Worm (Caenorhabditis elegans) whole organism, L4 larva: Measurements from ENCODE around the gene pde-12.

Experiments
- D1046.2 ChIP-seq: fragments of 200-800 bp; sonication (Bioruptor generic); IDR thresholded peaks from 2 replicates; pipeline ENCODE4 v1.3.6; 2022; ENCODE audit warnings: missing genetic modification characterization, missing compliant biosample characterization
- F10B5.3 ChIP-seq: sonication (generic microtip); optimal IDR thresholded peaks from 2 replicates; lab custom pipeline; 2016; ENCODE audit warnings: mild to moderate bottlenecking, missing genetic modification characterization, missing compliant biosample characterization
- F26F4.8 ChIP-seq: fragments of 200-800 bp; sonication (Bioruptor generic); conservative IDR thresholded peaks from 2 replicates; pipeline ENCODE4 v1.3.6; 2022; ENCODE audit warnings: missing genetic modification characterization, missing compliant biosample characterization
- F44E2.7 ChIP-seq: fragments of 200-800 bp; sonication (Bioruptor generic); IDR thresholded peaks from 2 replicates; pipeline ENCODE4 v2.1.2; 2022; ENCODE audit warnings: missing genetic modification characterization, missing compliant biosample characterization
- T26A8.4 ChIP-seq: fragments of 200-800 bp; sonication (Bioruptor generic); IDR thresholded peaks from 2 replicates; pipeline ENCODE4 v1.3.6; 2022; ENCODE audit warnings: missing genetic modification characterization, missing compliant biosample characterization
- Y48G9A.11 ChIP-seq: fragments of 200-800 bp; sonication (Bioruptor generic); IDR thresholded peaks from 2 replicates; pipeline ENCODE4 v1.3.6; 2022; ENCODE audit warnings: missing genetic modification reagents, missing genetic modification characterization, missing compliant biosample characterization
- Y75B8A.6 ChIP-seq: fragments of 200-800 bp; sonication (Bioruptor generic); IDR thresholded peaks from 2 replicates; pipeline ENCODE4 v1.3.6; 2022; ENCODE audit warnings: missing genetic modification reagents, missing genetic modification characterization, missing compliant biosample characterization
- ZK337.2 ChIP-seq: fragments of 200-800 bp; sonication (Bioruptor generic); IDR thresholded peaks from 2 replicates; pipeline ENCODE4 v1.3.6; 2022; ENCODE audit warnings: missing genetic modification reagents, missing genetic modification characterization, missing compliant biosample characterization
- ZK546.5 ChIP-seq, 2 experiments: sonication (generic microtip); optimal IDR thresholded peaks; 2 replicates each; lab custom pipeline; 2017; ENCODE audit warnings: missing biosample characterization in 2 of 2, missing genetic modification characterization in 2 of 2
- aha-1 ChIP-seq: fragments of 150-350 bp; peaks from one replicate; lab custom pipeline; 2014; ENCODE audit warnings: missing biosample characterization, missing genetic modification characterization
- aly-2 ChIP-seq: sonication (generic microtip); optimal IDR thresholded peaks from 2 replicates; lab custom pipeline; 2018; ENCODE audit warnings: missing biosample characterization, missing genetic modification characterization
- attf-4 ChIP-seq: sonication (generic microtip); optimal IDR thresholded peaks from 3 replicates; lab custom pipeline; 2017; ENCODE audit warnings: missing biosample characterization, missing genetic modification characterization
- ceh-20 ChIP-seq: fragments of 200-800 bp; sonication (Bioruptor generic); IDR thresholded peaks from 2 replicates; pipeline ENCODE4 v1.3.6; 2022; ENCODE audit warnings: missing genetic modification reagents, missing genetic modification characterization, missing compliant biosample characterization
- ceh-82 ChIP-seq: sonication (generic microtip); optimal IDR thresholded peaks from 2 replicates; lab custom pipeline; 2017; ENCODE audit warnings: missing biosample characterization, missing genetic modification characterization
- cey-2 ChIP-seq: sonication (generic microtip); optimal IDR thresholded peaks from 3 replicates; lab custom pipeline; 2017; ENCODE audit warnings: missing genetic modification characterization, mild to moderate bottlenecking, missing compliant biosample characterization, antibody characterized with exemption, borderline replicate concordance; ENCODE audit not compliant: insufficient read depth
- daf-12 ChIP-seq: fragments of 150-350 bp; optimal IDR thresholded peaks from 2 replicates; lab custom pipeline; 2014; ENCODE audit warnings: missing biosample characterization, missing genetic modification reagents, missing genetic modification characterization
- daf-16 ChIP-seq, 3 experiments: sonication (generic microtip); optimal IDR thresholded peaks; 2 replicates each; lab custom pipeline; 2016 to 2017; ENCODE audit warnings: missing genetic modification characterization in 3 of 3, missing genetic modification reagents in 3 of 3, mild to moderate bottlenecking in 2 of 3, missing compliant biosample characterization in 2 of 3, missing biosample characterization in 1 of 3, moderate library complexity in 1 of 3
- daf-8 ChIP-seq: fragments of 200-800 bp; sonication (Bioruptor generic); IDR thresholded peaks from 2 replicates; pipeline ENCODE4 v1.3.6; 2022; ENCODE audit warnings: missing genetic modification characterization, missing compliant biosample characterization
- dmd-6 ChIP-seq: fragments of 200-800 bp; sonication (Bioruptor generic); IDR thresholded peaks from 2 replicates; pipeline ENCODE4 v1.3.6; 2022; ENCODE audit warnings: missing genetic modification reagents, missing genetic modification characterization, missing compliant biosample characterization
- dmd-8 ChIP-seq: fragments of 200-800 bp; sonication (Bioruptor generic); IDR thresholded peaks from 2 replicates; pipeline ENCODE4 v1.3.6; 2022; ENCODE audit warnings: missing genetic modification characterization, missing compliant biosample characterization
- dmd-9 ChIP-seq: fragments of 200-800 bp; sonication (Bioruptor generic); IDR thresholded peaks from 2 replicates; pipeline ENCODE4 v1.3.6; 2022; ENCODE audit warnings: missing genetic modification reagents, missing genetic modification characterization, missing compliant biosample characterization
- dpl-1 ChIP-seq: fragments of 150-350 bp; optimal IDR thresholded peaks from 2 replicates; lab custom pipeline; 2014; ENCODE audit warnings: missing biosample characterization, missing genetic modification reagents, missing genetic modification characterization
- duxl-1 ChIP-seq: sonication (generic microtip); optimal IDR thresholded peaks from 2 replicates; lab custom pipeline; 2016; ENCODE audit warnings: mild to moderate bottlenecking, missing genetic modification characterization, moderate library complexity, missing compliant biosample characterization; ENCODE audit not compliant: poor library complexity
- egl-27 ChIP-seq: sonication (generic microtip); optimal IDR thresholded peaks from 3 replicates; lab custom pipeline; 2017; ENCODE audit warnings: missing biosample characterization, missing genetic modification reagents, missing genetic modification characterization
- egl-43 ChIP-seq: fragments of 200-800 bp; sonication (Bioruptor generic); IDR thresholded peaks from 2 replicates; pipeline ENCODE4 v1.3.6; 2022; ENCODE audit warnings: missing genetic modification reagents, missing genetic modification characterization, missing compliant biosample characterization
- hlh-11 ChIP-seq: fragments of 200-800 bp; sonication (Bioruptor generic); optimal IDR thresholded peaks from 2 replicates; lab custom pipeline; 2018; ENCODE audit warnings: mild to moderate bottlenecking, missing genetic modification characterization, missing compliant biosample characterization
- lim-7 ChIP-seq: fragments of 200-800 bp; sonication (Bioruptor generic); IDR thresholded peaks from 2 replicates; pipeline ENCODE4 v1.3.6; 2022; ENCODE audit warnings: missing genetic modification characterization, missing compliant biosample characterization
- lin-1 ChIP-seq: fragments of 200-800 bp; sonication (Bioruptor generic); IDR thresholded peaks from 2 replicates; pipeline ENCODE4 v1.3.6; 2022; ENCODE audit warnings: missing genetic modification reagents, missing genetic modification characterization, missing compliant biosample characterization
- lin-39 ChIP-seq: fragments of 150-350 bp; optimal IDR thresholded peaks from 2 replicates; lab custom pipeline; 2014; ENCODE audit warnings: missing biosample characterization, missing genetic modification reagents, missing genetic modification characterization
- mxl-2 ChIP-seq: fragments of 200-800 bp; sonication (Bioruptor generic); conservative IDR thresholded peaks from 2 replicates; pipeline ENCODE4 v1.3.6; 2022; ENCODE audit warnings: missing genetic modification reagents, missing genetic modification characterization, missing compliant biosample characterization
- nhr-10 ChIP-seq: fragments of 150-350 bp; optimal IDR thresholded peaks from 2 replicates; lab custom pipeline; 2014; ENCODE audit warnings: missing biosample characterization, missing genetic modification characterization
- nhr-102 ChIP-seq: sonication (generic microtip); optimal IDR thresholded peaks from 2 replicates; lab custom pipeline; 2016; ENCODE audit warnings: mild to moderate bottlenecking, missing genetic modification characterization, moderate library complexity, missing compliant biosample characterization
- nhr-237 ChIP-seq: sonication (generic microtip); optimal IDR thresholded peaks from 2 replicates; lab custom pipeline; 2017; ENCODE audit warnings: missing biosample characterization, missing genetic modification characterization
- nhr-42 ChIP-seq: fragments of 200-800 bp; sonication (Bioruptor generic); IDR thresholded peaks from 2 replicates; pipeline ENCODE4 v1.3.6; 2022; ENCODE audit warnings: missing genetic modification characterization, missing compliant biosample characterization
- nhr-76 ChIP-seq: fragments of 150-350 bp; optimal IDR thresholded peaks from 2 replicates; lab custom pipeline; 2014; ENCODE audit warnings: missing biosample characterization, missing genetic modification characterization
- nhr-77 ChIP-seq: fragments of 150-350 bp; optimal IDR thresholded peaks from 2 replicates; lab custom pipeline; 2014; ENCODE audit warnings: missing biosample characterization, missing genetic modification characterization
- sdz-12 ChIP-seq: fragments of 200-800 bp; sonication (Bioruptor generic); optimal IDR thresholded peaks from 2 replicates; lab custom pipeline; 2018; ENCODE audit warnings: mild to moderate bottlenecking, missing genetic modification characterization, missing compliant biosample characterization
- set-16 ChIP-seq: fragments of 200-800 bp; sonication (Bioruptor generic); IDR thresholded peaks from 2 replicates; pipeline ENCODE4 v1.3.6; 2022; ENCODE audit warnings: missing genetic modification reagents, missing genetic modification characterization, missing compliant biosample characterization
- spr-1 ChIP-seq: sonication (generic microtip); optimal IDR thresholded peaks from 2 replicates; lab custom pipeline; 2016; ENCODE audit warnings: mild to moderate bottlenecking, missing genetic modification characterization, missing compliant biosample characterization
- tra-1 ChIP-seq: fragments of 200-800 bp; sonication (Bioruptor generic); IDR thresholded peaks from 2 replicates; pipeline ENCODE4 v1.3.6; 2022; ENCODE audit warnings: missing genetic modification reagents, missing genetic modification characterization, missing compliant biosample characterization
- unc-130 ChIP-seq: sonication (generic microtip); optimal IDR thresholded peaks from 2 replicates; lab custom pipeline; 2016; ENCODE audit warnings: missing genetic modification reagents, missing genetic modification characterization, missing compliant biosample characterization
- unc-39 ChIP-seq: sonication (generic microtip); optimal IDR thresholded peaks from 2 replicates; lab custom pipeline; 2017; ENCODE audit warnings: missing biosample characterization, missing genetic modification characterization
- unc-62 ChIP-seq, 3 experiments: fragments of 150-350 bp in 1 of 3; sonication (generic microtip); optimal IDR thresholded peaks in 2 of 3; peaks in 1 of 3; 1 replicate in 1 of 3; 2 replicates in 2 of 3; lab custom pipeline; 2014 to 2017; ENCODE audit warnings: missing biosample characterization in 3 of 3, missing genetic modification characterization in 3 of 3, missing genetic modification reagents in 3 of 3, missing genotype in 1 of 3
- vab-7 ChIP-seq: fragments of 200-800 bp; sonication (Bioruptor generic); IDR thresholded peaks from 2 replicates; pipeline ENCODE4 v1.3.6; 2022; ENCODE audit warnings: missing genetic modification reagents, missing genetic modification characterization, missing compliant biosample characterization
- zfp-3 ChIP-seq: fragments of 200-800 bp; sonication (Bioruptor generic); conservative IDR thresholded peaks from 2 replicates; pipeline ENCODE4 v1.3.6; 2022; ENCODE audit warnings: missing genetic modification reagents, missing genetic modification characterization, missing compliant biosample characterization
- zip-11 ChIP-seq: fragments of 200-800 bp; sonication (Bioruptor generic); IDR thresholded peaks from 2 replicates; pipeline ENCODE4 v1.3.6; 2022; ENCODE audit warnings: missing genetic modification characterization, missing compliant biosample characterization
- zip-2 ChIP-seq: fragments of 150-350 bp; optimal IDR thresholded peaks from 2 replicates; lab custom pipeline; 2014; ENCODE audit warnings: missing biosample characterization, missing genetic modification characterization
- ztf-11 ChIP-seq: fragments of 150-350 bp; optimal IDR thresholded peaks from 2 replicates; lab custom pipeline; 2014; ENCODE audit warnings: missing biosample characterization, missing genetic modification characterization
- ztf-7 ChIP-seq: fragments of 150-350 bp; optimal IDR thresholded peaks from 2 replicates; lab custom pipeline; 2014; ENCODE audit warnings: missing biosample characterization, missing genetic modification characterization

pde-12 gene

ce11 chrIII:10818364-10818763, 26.5 kb downstream of the pde-12 start (continued):
- no peak for TF ChIP-seq cey-2 (tag; lab: Kevin White, UChicago)
- no peak for TF ChIP-seq lin-1

ce11 chrIII:10816800-10817418, 27.9 kb downstream of the pde-12 start, which contains the start of gene sca-1:
Gene sca-1, minus strand, starts transcription at chrIII:10816850.
- no peak for TF ChIP-seq sdz-12
- no peak for TF ChIP-seq cey-2 (tag; lab: Kevin White, UChicago)
- no peak for TF ChIP-seq nhr-76
- TF ChIP-seq ZK337.2 (GFP tag; lab: Robert Waterston, UW), result no peak
- no peak for TF ChIP-seq nhr-77 (tag; lab: Kevin White, UChicago)
- TF ChIP-seq dmd-9, result 0 out of 2 replicates have a peak, but pooled peaks have one; percentile 7
- TF ChIP-seq hlh-11 (tag; lab: Kevin White, UChicago), result peak; percentile 48
- TF ChIP-seq ztf-7 (tag; lab: Kevin White, UChicago), result no peak
- TF ChIP-seq daf-12 (tag; lab: Kevin White, UChicago), result no peak
- TF ChIP-seq F10B5.3 (tag; lab: Kevin White, UChicago), result no peak
- no peak for TF ChIP-seq egl-27
- no peak for TF ChIP-seq daf-8
- TF ChIP-seq ceh-20, result no peak
- peak; percentile 33; the same call in 1 of the 2 replicates for TF ChIP-seq egl-43 (GFP tag; lab: Robert Waterston, UW)
- no peak for TF ChIP-seq Y75B8A.6 (GFP tag; lab: Robert Waterston, UW)
- peak in 1 of 2 experiments; percentile 20 for TF ChIP-seq daf-16 (GFP tag; optimal IDR thresholded peaks at IDR 0.05; lab: Kevin White, UChicago)
- TF ChIP-seq daf-16 (tag; optimal IDR thresholded peaks at IDR 0.05; lab: Kevin White, UChicago), result no peak
- TF ChIP-seq T26A8.4 (GFP tag; lab: Robert Waterston, UW), result 0 out of 2 replicates have a peak, but pooled peaks have one; percentile 13
- no peak for TF ChIP-seq vab-7 (GFP tag; lab: Robert Waterston, UW)
- no peak for TF ChIP-seq unc-62 (GFP tag; optimal IDR thresholded peaks at IDR 0.05 in 1 of 2; lab: Kevin White, UChicago)
- TF ChIP-seq unc-62 (tag; optimal IDR thresholded peaks at IDR 0.05; lab: Kevin White, UChicago), result no peak
- no peak for TF ChIP-seq zip-2
- no peak for TF ChIP-seq unc-39 (tag; lab: Kevin White, UChicago)
- TF ChIP-seq attf-4, result no peak
- peak; percentile 89 for TF ChIP-seq set-16 (GFP tag; lab: Robert Waterston, UW)
- no peak for TF ChIP-seq lin-39 (tag; lab: Kevin White, UChicago)
- no peak for TF ChIP-seq dmd-6 (GFP tag; lab: Robert Waterston, UW)
- TF ChIP-seq ztf-11 (tag; lab: Kevin White, UChicago), result no peak
- TF ChIP-seq tra-1 (GFP tag; lab: Robert Waterston, UW), result no peak
- TF ChIP-seq zfp-3 (GFP tag; lab: Robert Waterston, UW), result no peak
- TF ChIP-seq duxl-1, result no peak
- TF ChIP-seq Y48G9A.11 (GFP tag; lab: Robert Waterston, UW), result no peak
- TF ChIP-seq F26F4.8, result no peak
- no peak for TF ChIP-seq nhr-10 (tag; lab: Kevin White, UChicago)
- TF ChIP-seq D1046.2 (GFP tag; lab: Robert Waterston, UW), result 0 out of 2 replicates have a peak, but pooled peaks have one; percentile 9
- TF ChIP-seq nhr-237 (tag; lab: Kevin White, UChicago), result no peak
- peak; percentile 75 for TF ChIP-seq aha-1
- no peak for TF ChIP-seq ceh-82 (tag; lab: Kevin White, UChicago)
- no peak for TF ChIP-seq ZK546.5 (tag; optimal IDR thresholded peaks at IDR 0.05; lab: Kevin White, UChicago)
- no peak for TF ChIP-seq lim-7 (GFP tag; lab: Robert Waterston, UW)
- no peak for TF ChIP-seq aly-2
- TF ChIP-seq mxl-2 (GFP tag; lab: Robert Waterston, UW), result no peak
- TF ChIP-seq nhr-42 (GFP tag; lab: Robert Waterston, UW), result no peak
- TF ChIP-seq dmd-8 (GFP tag; lab: Robert Waterston, UW), result no peak
- TF ChIP-seq spr-1 (tag; lab: Kevin White, UChicago), result no peak
- TF ChIP-seq zip-11 (GFP tag; lab: Robert Waterston, UW), result no peak
- TF ChIP-seq nhr-102 (tag; lab: Kevin White, UChicago), result no peak
- TF ChIP-seq dpl-1 (GFP tag; lab: Kevin White, UChicago), result no peak
- TF ChIP-seq F44E2.7 (GFP tag; lab: Robert Waterston, UW), result no peak
- TF ChIP-seq unc-130 (GFP tag; lab: Kevin White, UChicago), result no peak
